Worm (Caenorhabditis elegans) whole organism, midembryonic: ENCODE measurements around the gene T08A9.13.

Source experiments
- T22C8.4 ChIP-seq: fragments of 200-800 bp; sonication (Bioruptor generic); IDR thresholded peaks from 2 replicates; pipeline ENCODE4 v1.3.6; 2022; ENCODE audit warnings: missing genetic modification characterization, missing compliant biosample characterization
- cog-1 ChIP-seq: sonication (generic microtip); optimal IDR thresholded peaks from 2 replicates; lab custom pipeline; 2016; ENCODE audit warnings: missing genetic modification characterization, missing compliant biosample characterization
- flt-1 ChIP-seq: fragments of 200-800 bp; sonication (Bioruptor generic); IDR thresholded peaks from 2 replicates; pipeline ENCODE4 v1.3.6; 2022; ENCODE audit warnings: missing genetic modification characterization, missing compliant biosample characterization
- klf-2 ChIP-seq: fragments of 200-800 bp; sonication (Bioruptor generic); conservative IDR thresholded peaks from 2 replicates; pipeline ENCODE4 v1.3.6; 2022; ENCODE audit warnings: missing genetic modification reagents, missing genetic modification characterization, missing compliant biosample characterization
- med-1 ChIP-seq: sonication (generic microtip); optimal IDR thresholded peaks from 2 replicates; lab custom pipeline; 2017; ENCODE audit warnings: missing genetic modification characterization, mild to moderate bottlenecking, missing compliant biosample characterization, antibody characterized with exemption, missing genetic modification reagents; ENCODE audit not compliant: insufficient read depth
- ref-1 ChIP-seq: fragments of 200-800 bp; sonication (Bioruptor generic); conservative IDR thresholded peaks from 2 replicates; pipeline ENCODE4 v1.3.6; 2022; ENCODE audit warnings: missing genetic modification reagents, missing genetic modification characterization, missing compliant biosample characterization
- tab-1 ChIP-seq: fragments of 200-800 bp; sonication (Bioruptor generic); IDR thresholded peaks from 2 replicates; pipeline ENCODE4 v1.3.6; 2022; ENCODE audit warnings: missing genetic modification characterization, missing compliant biosample characterization
- ztf-23 ChIP-seq: fragments of 200-800 bp; sonication (Bioruptor generic); IDR thresholded peaks from 2 replicates; pipeline ENCODE4 v1.3.6; 2022; ENCODE audit warnings: missing genetic modification reagents, missing genetic modification characterization, missing compliant biosample characterization
- ztf-29 ChIP-seq: fragments of 200-800 bp; sonication (Bioruptor generic); IDR thresholded peaks from 2 replicates; pipeline ENCODE4 v1.3.6; 2022; ENCODE audit warnings: missing genetic modification reagents, missing genetic modification characterization, missing compliant biosample characterization

Gene T08A9.13

ce11 chrX:7315329-7315728 is 6.9 kb downstream of the T08A9.13 start, which contains the start of gene spp-3:
TSS of gene spp-3 (minus strand) at chrX:7315353.
- no peak for TF ChIP-seq med-1 (GFP tag; lab: Kevin White, UChicago)

ce11 chrX:7314564-7314963 is 7.7 kb downstream of the T08A9.13 start:
- no peak for TF ChIP-seq flt-1 (GFP tag; lab: Robert Waterston, UW)
- no peak for TF ChIP-seq ztf-23 (GFP tag; lab: Robert Waterston, UW)
- TF ChIP-seq T22C8.4 (GFP tag; lab: Robert Waterston, UW) = no peak
- no peak for TF ChIP-seq ztf-29 (GFP tag; lab: Robert Waterston, UW)
- TF ChIP-seq tab-1 = no peak
- no peak for TF ChIP-seq ref-1 (GFP tag; lab: Robert Waterston, UW)
- no peak for TF ChIP-seq klf-2 (GFP tag; lab: Robert Waterston, UW)
- TF ChIP-seq med-1 (GFP tag; lab: Kevin White, UChicago) = no peak
- no peak for TF ChIP-seq cog-1 (tag; lab: Kevin White, UChicago)

ce11 chrX:7313236-7313635 is 9.0 kb downstream of the T08A9.13 start:
- no peak for TF ChIP-seq klf-2 (GFP tag; lab: Robert Waterston, UW)
- no peak for TF ChIP-seq ref-1 (GFP tag; lab: Robert Waterston, UW)
- no peak for TF ChIP-seq T22C8.4 (GFP tag; lab: Robert Waterston, UW)
- TF ChIP-seq cog-1 (tag; lab: Kevin White, UChicago) = no peak
- no peak for TF ChIP-seq flt-1 (GFP tag; lab: Robert Waterston, UW)
- TF ChIP-seq med-1 (GFP tag; lab: Kevin White, UChicago) = no peak
- TF ChIP-seq ztf-29 (GFP tag; lab: Robert Waterston, UW) = no peak
- no peak for TF ChIP-seq ztf-23 (GFP tag; lab: Robert Waterston, UW)
- TF ChIP-seq tab-1 = no peak

- no peak for TF ChIP-seq ztf-23 (GFP tag; lab: Robert Waterston, UW)
- TF ChIP-seq T22C8.4 (GFP tag; lab: Robert Waterston, UW) = no peak
- TF ChIP-seq ref-1 (GFP tag; lab: Robert Waterston, UW) = no peak
- TF ChIP-seq flt-1 (GFP tag; lab: Robert Waterston, UW) = no peak
- TF ChIP-seq klf-2 (GFP tag; lab: Robert Waterston, UW) = no peak
- TF ChIP-seq cog-1 (tag; lab: Kevin White, UChicago) = no peak
- TF ChIP-seq med-1 (GFP tag; lab: Kevin White, UChicago) = no peak
- no peak for TF ChIP-seq ztf-29 (GFP tag; lab: Robert Waterston, UW)
Observed at ce11 chrX:7311870-7312269, 10.4 kb downstream of the T08A9.13 start.

DNA sequence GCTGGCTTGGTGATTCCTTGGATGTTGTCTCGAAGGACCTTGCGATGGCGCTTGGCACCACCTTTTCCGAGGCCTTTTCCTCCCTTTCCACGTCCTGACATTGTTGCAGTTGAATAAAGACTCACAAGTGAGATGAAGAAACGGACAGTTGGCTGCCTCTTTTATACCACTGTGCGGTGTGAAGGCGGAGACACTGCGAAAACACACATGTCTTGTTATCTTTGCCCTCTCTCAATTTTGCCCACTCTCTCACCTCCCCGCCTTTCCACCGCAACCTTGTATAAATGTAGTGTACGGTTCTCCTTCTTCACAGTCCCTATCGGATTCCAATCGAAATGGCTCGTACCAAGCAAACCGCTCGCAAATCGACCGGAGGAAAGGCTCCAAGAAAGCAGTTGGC is 12.4 kb downstream of the T08A9.13 start, which contains the start of the genes his-38 and his-40:
his-38 (minus strand) TSS at position 101 of the 400 bp plus-strand sequence.
his-40 (plus strand) TSS at position 336 of the 400 bp plus-strand sequence.
- TF ChIP-seq cog-1 (tag; lab: Kevin White, UChicago) (no peak), T22C8.4 (GFP tag; lab: Robert Waterston, UW) (no peak), klf-2 (GFP tag; lab: Robert Waterston, UW) (no peak), flt-1 (GFP tag; lab: Robert Waterston, UW) (peak; percentile 67; the same call in 1 of the 2 replicates)

- TF ChIP-seq med-1 (GFP tag; lab: Kevin White, UChicago) (no peak), klf-2 (GFP tag; lab: Robert Waterston, UW) (no peak), ztf-23 (GFP tag; lab: Robert Waterston, UW) (no peak), flt-1 (GFP tag; lab: Robert Waterston, UW) (no peak), T22C8.4 (GFP tag; lab: Robert Waterston, UW) (no peak), ref-1 (GFP tag; lab: Robert Waterston, UW) (no peak), cog-1 (tag; lab: Kevin White, UChicago) (no peak), ztf-29 (GFP tag; lab: Robert Waterston, UW) (no peak), tab-1 (no peak)
Observed at ce11 chrX:7306434-7306833, 15.8 kb downstream of the T08A9.13 start.

DNA sequence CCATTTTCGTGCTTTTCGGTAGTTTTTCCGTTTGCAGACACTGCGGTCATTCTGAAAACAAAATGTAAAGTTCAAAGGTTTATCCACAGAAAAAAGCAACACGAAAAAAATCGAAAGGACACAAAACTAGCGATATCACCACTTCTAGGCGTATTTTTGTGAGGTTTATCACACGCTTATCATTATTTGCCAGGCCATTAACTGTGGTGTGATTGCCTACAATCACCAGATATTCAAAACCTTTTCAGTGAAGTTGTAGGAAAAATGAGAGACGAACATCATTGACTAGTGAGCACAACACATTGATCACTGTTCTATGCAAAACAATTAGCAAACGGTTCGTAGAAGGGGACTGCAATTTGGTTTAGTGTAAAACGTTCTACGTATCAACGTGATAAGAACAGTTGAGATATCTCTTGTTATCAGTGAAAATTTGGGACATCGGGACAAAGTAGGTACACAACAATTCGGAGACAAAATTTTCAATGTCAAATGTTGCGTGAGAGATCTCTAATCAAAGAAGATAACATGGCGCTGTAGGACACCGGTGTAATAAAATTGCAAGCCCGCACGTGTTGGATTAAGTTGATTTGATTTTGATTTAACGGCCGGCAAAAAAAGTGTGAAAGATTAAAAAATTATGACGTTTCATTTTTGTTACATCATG is 16.6 kb downstream of the T08A9.13 start, which contains the start of gene sur-5:
sur-5 (minus strand) TSS at position 51 of the 667 bp plus-strand sequence.
- no peak for TF ChIP-seq ztf-23 (GFP tag; lab: Robert Waterston, UW)
- TF ChIP-seq flt-1 (GFP tag; lab: Robert Waterston, UW) = no peak
- TF ChIP-seq ref-1 (GFP tag; lab: Robert Waterston, UW) = no peak
- TF ChIP-seq ztf-29 (GFP tag; lab: Robert Waterston, UW) = no peak
- TF ChIP-seq tab-1 = no peak
- no peak for TF ChIP-seq cog-1 (tag; lab: Kevin White, UChicago)
- no peak for TF ChIP-seq T22C8.4 (GFP tag; lab: Robert Waterston, UW)
- TF ChIP-seq klf-2 (GFP tag; lab: Robert Waterston, UW) = no peak
- TF ChIP-seq med-1 (GFP tag; lab: Kevin White, UChicago) = no peak

- TF ChIP-seq flt-1 (GFP tag; lab: Robert Waterston, UW) = no peak
- no peak for TF ChIP-seq ztf-23 (GFP tag; lab: Robert Waterston, UW)
- no peak for TF ChIP-seq T22C8.4 (GFP tag; lab: Robert Waterston, UW)
- no peak for TF ChIP-seq ztf-29 (GFP tag; lab: Robert Waterston, UW)
- TF ChIP-seq tab-1 = no peak
- no peak for TF ChIP-seq klf-2 (GFP tag; lab: Robert Waterston, UW)
- TF ChIP-seq cog-1 (tag; lab: Kevin White, UChicago) = no peak
- no peak for TF ChIP-seq ref-1 (GFP tag; lab: Robert Waterston, UW)
- no peak for TF ChIP-seq med-1 (GFP tag; lab: Kevin White, UChicago)
Observed at ce11 chrX:7303115-7303514, 19.1 kb downstream of the T08A9.13 start.

ce11 chrX:7298652-7299051 is 23.6 kb downstream of the T08A9.13 start, which contains the start of gene K03A1.4:
TSS of gene K03A1.4 (minus strand) at chrX:7298752.
- no peak for TF ChIP-seq klf-2 (GFP tag; lab: Robert Waterston, UW)
- no peak for TF ChIP-seq ref-1 (GFP tag; lab: Robert Waterston, UW)
- TF ChIP-seq med-1 (GFP tag; lab: Kevin White, UChicago) = no peak
- no peak for TF ChIP-seq ztf-29 (GFP tag; lab: Robert Waterston, UW)
- no peak for TF ChIP-seq tab-1
- TF ChIP-seq flt-1 (GFP tag; lab: Robert Waterston, UW) = no peak
- TF ChIP-seq T22C8.4 (GFP tag; lab: Robert Waterston, UW) = no peak
